Fruit fly (Drosophila melanogaster): ENCODE data around the gene Kul.

The Kul gene

dm6 chr3R:29763804-29764203, 38.2 kb downstream of the Kul start (continued):
- TF ChIP-seq Jarid2 (GFP tag; optimal IDR thresholded peaks at IDR 0.05) (no peak), eyg (GFP tag; optimal IDR thresholded peaks at IDR 0.05) (no peak)

dm6 chr3R:29764249-29765042, 38.8 kb downstream of the Kul start:
- TF ChIP-seq CG15479 (GFP tag; optimal IDR thresholded peaks at IDR 0.05) (peak; percentile 80), Side (GFP tag; optimal IDR thresholded peaks at IDR 0.05) (no peak), lbe (GFP tag; optimal IDR thresholded peaks at IDR 0.05) (no peak), ap (GFP tag; IDR thresholded peaks at IDR 0.05) (no peak), row (GFP tag; IDR thresholded peaks at IDR 0.05) (peak; percentile 34; the same call in 1 of the 3 replicates), Sry-β (GFP tag; optimal IDR thresholded peaks at IDR 0.05) (peak; percentile 62), crol (GFP tag; IDR thresholded peaks at IDR 0.05) (no peak), CG10274 (GFP tag; optimal IDR thresholded peaks at IDR 0.05) (no peak), cg (GFP tag; optimal IDR thresholded peaks at IDR 0.05) (peak; percentile 23), CG11560 (tag; IDR thresholded peaks at IDR 0.05) (no peak), chinmo (GFP tag; IDR thresholded peaks at IDR 0.05; ENCODE audit: partially characterized antibody) (0 out of 4 replicates have a peak, but pooled peaks have one; percentile 74), Usf (GFP tag; optimal IDR thresholded peaks at IDR 0.05) (no peak), CG10979 (tag; optimal IDR thresholded peaks at IDR 0.05) (no peak), CG8478 (optimal IDR thresholded peaks at IDR 0.05) (no peak), Kr (GFP tag; optimal IDR thresholded peaks at IDR 0.05) (no peak), tll (GFP tag; optimal IDR thresholded peaks at IDR 0.05) (peak in 1 of 2 experiments; percentile 68), cad (GFP tag; optimal IDR thresholded peaks at IDR 0.05) (peak; percentile 52), CG7556 (GFP tag; optimal IDR thresholded peaks at IDR 0.05) (no peak), CG3847 (GFP tag; IDR thresholded peaks at IDR 0.05) (no peak), D (optimal IDR thresholded peaks at IDR 0.05) (peak; percentile 59), D (GFP tag; optimal IDR thresholded peaks at IDR 0.05) (no peak), luna (GFP tag; optimal IDR thresholded peaks at IDR 0.05) (no peak), bcd (GFP tag; optimal IDR thresholded peaks at IDR 0.05) (no peak), CG4360 (GFP tag; IDR thresholded peaks at IDR 0.05) (peak; percentile 79), Trl (optimal IDR thresholded peaks at IDR 0.05) (peak; percentile 66 to 84), Trl (GFP tag; optimal IDR thresholded peaks at IDR 0.05) (no peak), NfI (GFP tag; optimal IDR thresholded peaks at IDR 0.05) (no peak), Taf1 (GFP tag; IDR thresholded peaks at IDR 0.05) (no peak), CG6854 (GFP tag; optimal IDR thresholded peaks at IDR 0.05) (no peak), zen (tag; optimal IDR thresholded peaks at IDR 0.05) (peak; percentile 89)

dm6 chr3R:29765267-29766095, 39.9 kb downstream of the Kul start, which contains the start of gene kay:
Gene kay, plus strand, starts transcription at chr3R:29765995.
- TF ChIP-seq Ets65A (GFP tag) (peak; percentile 13), onecut (GFP tag; IDR thresholded peaks at IDR 0.05) (no peak), CG17385 (GFP tag; optimal IDR thresholded peaks at IDR 0.05) (peak; percentile 59), z (GFP tag; IDR thresholded peaks at IDR 0.05) (peak; percentile 56; the same call in 1 of the 3 replicates), slbo (GFP tag; IDR thresholded peaks at IDR 0.05) (peak; percentile 25; the same call in 1 of the 2 replicates), nom (GFP tag; optimal IDR thresholded peaks at IDR 0.05) (peak; percentile 13), row (GFP tag; IDR thresholded peaks at IDR 0.05) (peak; percentile 26; the same call in 1 of the 3 replicates), zen (tag; optimal IDR thresholded peaks at IDR 0.05) (peak; percentile 25), CG32532 (GFP tag; IDR thresholded peaks at IDR 0.05) (0 out of 2 replicates have a peak, but pooled peaks have one; percentile 18), CG15479 (GFP tag; optimal IDR thresholded peaks at IDR 0.05) (peak; percentile 57), sens (GFP tag) (peak; percentile 29), CG4360 (GFP tag; IDR thresholded peaks at IDR 0.05) (peak; percentile 17; the same call in 1 of the 2 replicates), CrebB (tag; optimal IDR thresholded peaks at IDR 0.05) (no peak), CG31388 (GFP tag; optimal IDR thresholded peaks at IDR 0.05) (no peak), pan (optimal IDR thresholded peaks at IDR 0.05) (no peak), pan (GFP tag; optimal IDR thresholded peaks at IDR 0.05 in 1 of 2, IDR thresholded peaks at IDR 0.05 in 1 of 2) (peak in 1 of 2 experiments; percentile 36), CG13287 (GFP tag; IDR thresholded peaks at IDR 0.05; ENCODE audit: partially characterized antibody) (0 out of 2 replicates have a peak, but pooled peaks have one; percentile 7), Hr39 (optimal IDR thresholded peaks at IDR 0.05) (peak; percentile 97), CG42726 (GFP tag; IDR thresholded peaks at IDR 0.05; ENCODE audit: partially characterized antibody) (0 out of 2 replicates have a peak, but pooled peaks have one; percentile 19)

Data from whole organism, embryonic.